Fruit fly (Drosophila melanogaster) whole organism, embryonic: ENCODE data around the gene put.

Experiments used
- ATbp ChIP-seq: fragments of 200-800 bp; sonication (Bioruptor generic); optimal IDR thresholded peaks from 2 replicates; lab custom pipeline; 2017; ENCODE audit warnings: missing biosample characterization, mild to moderate bottlenecking, missing genetic modification characterization, missing genetic modification reagents
- Abd-B ChIP-seq: fragments of 200-800 bp; sonication (Bioruptor generic); optimal IDR thresholded peaks from 2 replicates; lab custom pipeline; 2018; ENCODE audit warnings: missing biosample characterization, mild to moderate bottlenecking, missing genetic modification characterization, moderate library complexity
- Adf1 ChIP-seq: fragments of 200-800 bp; sonication (Bioruptor generic); IDR thresholded peaks from 2 replicates; pipeline ENCODE4 v1.3.6; 2022; ENCODE audit warnings: missing biosample characterization, missing genetic modification characterization
- BEAF-32 ChIP-seq: fragments of 200-800 bp; sonication (Bioruptor generic); optimal IDR thresholded peaks from 3 replicates; lab custom pipeline; 2017; ENCODE audit warnings: missing biosample characterization, missing genetic modification characterization, mild to moderate bottlenecking, moderate library complexity, missing genetic modification reagents
- Blimp-1 ChIP-seq: fragments of 200-800 bp; sonication (Bioruptor generic); optimal IDR thresholded peaks from 3 replicates; lab custom pipeline; 2018; ENCODE audit warnings: missing biosample characterization, missing genetic modification characterization, mild to moderate bottlenecking, moderate library complexity, missing genetic modification reagents
- CG1024 ChIP-seq: fragments of 200-800 bp; sonication (Bioruptor generic); IDR thresholded peaks from 2 replicates; pipeline ENCODE4 v1.3.6; 2022; ENCODE audit warnings: missing biosample characterization, missing genetic modification characterization
- CG10543 ChIP-seq: fragments of 200-800 bp; sonication (Bioruptor generic); optimal IDR thresholded peaks from 3 replicates; lab custom pipeline; 2017; ENCODE audit warnings: missing biosample characterization, mild to moderate bottlenecking, missing genetic modification characterization, moderate library complexity
- CG10565 ChIP-seq: fragments of 200-800 bp; sonication (Bioruptor generic); optimal IDR thresholded peaks from 3 replicates; lab custom pipeline; 2016; ENCODE audit warnings: missing biosample characterization, mild to moderate bottlenecking, missing genetic modification characterization
- CG11723 ChIP-seq: fragments of 200-800 bp; sonication (Bioruptor generic); optimal IDR thresholded peaks from 2 replicates; lab custom pipeline; 2017; ENCODE audit warnings: missing biosample characterization, mild to moderate bottlenecking, missing genetic modification characterization
- CG12659 ChIP-seq: fragments of 200-800 bp; sonication (Bioruptor generic); optimal IDR thresholded peaks from 3 replicates; lab custom pipeline; 2017; ENCODE audit warnings: mild to moderate bottlenecking, missing biosample characterization, missing genetic modification reagents, missing genetic modification characterization
- CG12942 ChIP-seq: fragments of 200-800 bp; sonication (Bioruptor generic); optimal IDR thresholded peaks from 3 replicates; lab custom pipeline; 2016; ENCODE audit warnings: missing biosample characterization, missing genetic modification characterization
- CG14014 ChIP-seq: fragments of 200-800 bp; sonication (Bioruptor generic); IDR thresholded peaks from 2 replicates; pipeline ENCODE4 v1.3.6; 2022; ENCODE audit warnings: missing biosample characterization, missing genetic modification characterization
- CG17385 ChIP-seq: fragments of 200-800 bp; sonication (Bioruptor generic); optimal IDR thresholded peaks from 3 replicates; lab custom pipeline; 2018; ENCODE audit warnings: missing biosample characterization, mild to moderate bottlenecking, missing genetic modification characterization
- CG17612 ChIP-seq: fragments of 200-800 bp; sonication (Bioruptor generic); IDR thresholded peaks from 2 replicates; pipeline ENCODE4 v1.3.6; 2022; ENCODE audit warnings: missing biosample characterization, missing genetic modification characterization
- CG17802 ChIP-seq: fragments of 200-800 bp; sonication (Bioruptor generic); optimal IDR thresholded peaks from 2 replicates; lab custom pipeline; 2018; ENCODE audit warnings: missing biosample characterization, mild to moderate bottlenecking, missing genetic modification characterization, moderate library complexity
- CG17912 ChIP-seq: fragments of 200-800 bp; sonication (Bioruptor generic); optimal IDR thresholded peaks from 2 replicates; lab custom pipeline; 2018; ENCODE audit warnings: missing biosample characterization, mild to moderate bottlenecking, missing genetic modification characterization
- CG18476 ChIP-seq: fragments of 200-800 bp; sonication (Bioruptor generic); optimal IDR thresholded peaks from 2 replicates; lab custom pipeline; 2016; ENCODE audit warnings: missing biosample characterization, mild to moderate bottlenecking, missing genetic modification characterization
- CG2712 ChIP-seq: fragments of 200-800 bp; optimal IDR thresholded peaks from 3 replicates; lab custom pipeline; 2019; ENCODE audit warnings: missing biosample characterization, mild to moderate bottlenecking, missing genetic modification characterization, moderate library complexity
- CG3726 ChIP-seq: fragments of 200-800 bp; sonication (Bioruptor generic); IDR thresholded peaks from 3 replicates; pipeline ENCODE4, ENCODE4 v1.3.6; 2022; ENCODE audit warnings: missing biosample characterization, missing genetic modification characterization
- CG4617 ChIP-seq: fragments of 200-800 bp; sonication (Bioruptor generic); optimal IDR thresholded peaks from 3 replicates; lab custom pipeline; 2016; ENCODE audit warnings: missing biosample characterization, missing genetic modification characterization, borderline replicate concordance
- CG5245 ChIP-seq: fragments of 200-800 bp; sonication (Bioruptor generic); optimal IDR thresholded peaks from 3 replicates; lab custom pipeline; 2016; ENCODE audit warnings: missing biosample characterization, missing genetic modification characterization
- CG7357 ChIP-seq: fragments of 200-800 bp; sonication (Bioruptor generic); IDR thresholded peaks from 3 replicates; pipeline ENCODE4 v1.3.6; 2022; ENCODE audit warnings: missing biosample characterization, missing genetic modification characterization
- CG7745 ChIP-seq: fragments of 200-800 bp; sonication (Bioruptor generic); optimal IDR thresholded peaks from 2 replicates; lab custom pipeline; 2018; ENCODE audit warnings: missing biosample characterization, mild to moderate bottlenecking, missing genetic modification characterization, moderate library complexity
- CG7987 ChIP-seq: fragments of 200-800 bp; sonication (Bioruptor generic); optimal IDR thresholded peaks from 2 replicates; lab custom pipeline; 2018; ENCODE audit warnings: missing biosample characterization, mild to moderate bottlenecking, missing genetic modification characterization, moderate library complexity
- CG8478 ChIP-seq: fragments of >200 bp; optimal IDR thresholded peaks from 2 replicates; lab custom pipeline; 2018
- CG9727 ChIP-seq: fragments of 200-800 bp; sonication (Bioruptor generic); optimal IDR thresholded peaks from 3 replicates; lab custom pipeline; 2017; ENCODE audit warnings: missing biosample characterization, mild to moderate bottlenecking, missing genetic modification characterization
- E2f2 ChIP-seq: fragments of 200-800 bp; sonication (Bioruptor generic); IDR thresholded peaks from 2 replicates; pipeline ENCODE4 v1.3.6; 2022; ENCODE audit warnings: missing biosample characterization, missing genetic modification characterization
- HLH3B ChIP-seq: fragments of 200-800 bp; sonication (Bioruptor generic); IDR thresholded peaks from 2 replicates; pipeline ENCODE4 v1.3.6; 2022; ENCODE audit warnings: missing biosample characterization, missing genetic modification characterization
- Hmr ChIP-seq: fragments of 200-800 bp; sonication (Bioruptor generic); optimal IDR thresholded peaks from 3 replicates; lab custom pipeline; 2017; ENCODE audit warnings: mild to moderate bottlenecking, missing biosample characterization, missing genetic modification reagents, missing genetic modification characterization
- Hmx ChIP-seq: fragments of 200-800 bp; sonication (Bioruptor generic); optimal IDR thresholded peaks from 2 replicates; lab custom pipeline; 2016; ENCODE audit warnings: missing biosample characterization, missing genetic modification characterization
- Hr51 ChIP-seq, 2 experiments: fragments of 200-800 bp; sonication (Bioruptor generic); optimal IDR thresholded peaks; 2 replicates in 1 of 2; 3 replicates in 1 of 2; lab custom pipeline; 2016 to 2018; ENCODE audit warnings: missing biosample characterization in 2 of 2, missing genetic modification characterization in 2 of 2, mild to moderate bottlenecking in 1 of 2, moderate library complexity in 1 of 2
- Meics ChIP-seq: fragments of 200-800 bp; sonication (Bioruptor generic); optimal IDR thresholded peaks from 2 replicates; lab custom pipeline; 2017; ENCODE audit warnings: missing biosample characterization, mild to moderate bottlenecking, missing genetic modification characterization
- Mes4 ChIP-seq: fragments of 200-800 bp; sonication (Bioruptor generic); optimal IDR thresholded peaks from 2 replicates; lab custom pipeline; 2016; ENCODE audit warnings: missing biosample characterization, missing genetic modification characterization
- Myb ChIP-seq: fragments of 200-800 bp; sonication (Bioruptor generic); optimal IDR thresholded peaks from 2 replicates; lab custom pipeline; 2016; ENCODE audit warnings: missing biosample characterization, missing genetic modification characterization
- NK7.1 ChIP-seq: fragments of 200-800 bp; sonication (Bioruptor generic); optimal IDR thresholded peaks from 3 replicates; lab custom pipeline; 2016; ENCODE audit warnings: missing biosample characterization, missing genetic modification characterization
- Six4 ChIP-seq: fragments of 200-800 bp; sonication (Bioruptor generic); optimal IDR thresholded peaks from 2 replicates; lab custom pipeline; 2016; ENCODE audit warnings: missing biosample characterization, missing genetic modification characterization
- br ChIP-seq: fragments of >200 bp; optimal IDR thresholded peaks from 2 replicates; lab custom pipeline; 2017
- chn ChIP-seq: fragments of 200-800 bp; sonication (Bioruptor generic); optimal IDR thresholded peaks from 2 replicates; lab custom pipeline; 2016; ENCODE audit warnings: missing biosample characterization, missing genetic modification characterization
- cwo ChIP-seq: fragments of 200-800 bp; sonication (Bioruptor generic); optimal IDR thresholded peaks from 3 replicates; lab custom pipeline; 2017; ENCODE audit warnings: missing biosample characterization, missing genetic modification characterization, mild to moderate bottlenecking, moderate library complexity, missing genetic modification reagents
- en ChIP-seq: fragments of 200-800 bp; sonication (Bioruptor generic); optimal IDR thresholded peaks from 2 replicates; lab custom pipeline; 2016; ENCODE audit warnings: missing biosample characterization, missing genetic modification characterization
- klu ChIP-seq: fragments of 200-800 bp; sonication (Bioruptor generic); IDR thresholded peaks from 2 replicates; pipeline ENCODE4 v1.3.6; 2022; ENCODE audit warnings: missing biosample characterization, missing genetic modification characterization
- nerfin-2 ChIP-seq: fragments of 200-800 bp; sonication (Bioruptor generic); IDR thresholded peaks from 2 replicates; pipeline ENCODE4 v1.3.6; 2022; ENCODE audit warnings: missing biosample characterization, missing genetic modification characterization; ENCODE audit not compliant: partially characterized antibody
- prd ChIP-seq, 3 experiments: fragments of >200 bp in 2 of 3; fragments of 200-800 bp in 1 of 3; sonication (Bioruptor generic) in 1 of 3; optimal IDR thresholded peaks in 2 of 3; IDR thresholded peaks in 1 of 3; 2 replicates in 2 of 3; 3 replicates in 1 of 3; pipeline versions ENCODE4 v1.3.6 to Lab custom; 2017 to 2022; ENCODE audit warnings: missing biosample characterization in 1 of 3, missing genetic modification characterization in 1 of 3
- rib ChIP-seq: fragments of 200-800 bp; sonication (Bioruptor generic); IDR thresholded peaks from 2 replicates; pipeline ENCODE4 v1.3.6; 2022; ENCODE audit warnings: missing biosample characterization, missing genetic modification characterization
- sisA ChIP-seq: fragments of 200-800 bp; sonication (Bioruptor generic); IDR thresholded peaks from 2 replicates; pipeline ENCODE4 v1.3.6; 2022; ENCODE audit warnings: missing biosample characterization, missing genetic modification characterization
- tgo ChIP-seq: fragments of 200-800 bp; sonication (Bioruptor generic); IDR thresholded peaks from 3 replicates; pipeline ENCODE4 v1.3.6; 2022; ENCODE audit warnings: missing biosample characterization, missing genetic modification characterization
- zen2 ChIP-seq: fragments of 200-800 bp; sonication (Bioruptor generic); IDR thresholded peaks from 3 replicates; pipeline ENCODE4 v1.3.6; 2022; ENCODE audit warnings: missing biosample characterization, missing genetic modification characterization; ENCODE audit not compliant: partially characterized antibody

The put gene

DNA sequence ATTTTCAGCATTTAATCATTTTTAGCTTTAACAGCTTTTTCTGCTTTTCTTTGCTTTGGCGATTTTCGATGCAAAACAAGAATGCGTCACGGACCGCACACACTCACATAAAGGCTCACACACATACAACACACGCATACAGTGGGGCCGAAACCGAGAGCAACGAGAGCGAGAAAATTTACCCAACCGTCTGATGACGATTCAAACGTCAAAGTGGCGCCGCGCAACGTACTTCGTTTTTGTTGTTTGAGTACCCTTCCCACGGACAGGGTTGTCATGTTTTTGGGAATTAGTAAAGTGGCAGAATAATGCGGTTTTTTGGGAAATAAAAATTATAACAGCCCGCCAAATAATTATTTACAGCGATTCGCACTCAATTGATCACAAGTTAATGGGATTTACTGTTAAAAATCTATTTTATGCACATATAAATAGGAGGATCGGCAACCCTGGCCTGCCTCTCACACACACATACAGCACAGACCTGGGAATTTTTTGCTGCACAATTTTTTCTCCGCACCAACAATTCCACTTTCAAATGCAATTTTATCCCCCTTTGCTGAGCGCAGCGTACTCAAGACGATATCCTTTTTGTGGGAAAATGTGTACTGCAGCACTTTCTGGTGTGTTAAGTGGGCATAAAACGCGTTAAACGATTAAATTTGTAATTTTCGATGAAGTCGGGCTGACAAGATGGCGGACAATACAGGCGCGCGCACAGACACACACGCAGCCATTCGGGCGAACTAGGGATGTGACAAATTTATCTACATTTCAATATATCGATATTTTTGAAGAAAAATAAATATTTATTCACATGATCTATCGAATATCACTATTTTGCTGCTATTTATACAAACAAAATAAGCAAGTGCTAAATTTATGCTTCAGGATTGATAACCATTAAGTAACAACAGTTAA lies 29.7 kb upstream of the put start (continued):
- TF ChIP-seq CG3726 (peak; percentile 82; the same call in 1 of the 3 replicates), CG2712 (tag; lab: Kevin White, UChicago) (peak; percentile 93), zen2 (GFP tag; lab: Robert Waterston, UW) (peak; percentile 47; the same call in 2 of the 3 replicates), rib (peak; percentile 86), Mes4 (GFP tag; lab: Kevin White, UChicago) (peak; percentile 86), HLH3B (GFP tag; lab: Robert Waterston, UW) (peak; percentile 89), Blimp-1 (GFP tag; lab: Kevin White, UChicago) (peak; percentile 88), ATbp (peak; percentile 89), CG9727 (GFP tag; lab: Kevin White, UChicago) (peak; percentile 95), Hmx (GFP tag; lab: Kevin White, UChicago) (peak; percentile 71), Six4 (GFP tag; lab: Kevin White, UChicago) (peak; percentile 87), CG5245 (GFP tag; lab: Kevin White, UChicago) (peak; percentile 71), br (lab: Kevin White, UChicago) (no peak), CG8478 (lab: Kevin White, UChicago) (no peak), prd (optimal IDR thresholded peaks at IDR 0.05; lab: Kevin White, UChicago) (no peak), prd (GFP tag; IDR thresholded peaks at IDR 0.05; lab: Robert Waterston, UW) (peak; percentile 93), CG14014 (GFP tag; lab: Robert Waterston, UW) (peak; percentile 94), chn (GFP tag; lab: Kevin White, UChicago) (peak; percentile 93), CG7987 (GFP tag; lab: Kevin White, UChicago) (peak; percentile 75), Abd-B (GFP tag; lab: Kevin White, UChicago) (peak; percentile 90), CG17912 (GFP tag; lab: Kevin White, UChicago) (peak; percentile 80), CG10565 (peak; percentile 55), CG11723 (GFP tag; lab: Kevin White, UChicago) (peak; percentile 90), en (GFP tag; lab: Kevin White, UChicago) (peak; percentile 85), Hmr (GFP tag; lab: Kevin White, UChicago) (peak; percentile 96), CG7357 (GFP tag; lab: Robert Waterston, UW) (peak; percentile 62; the same call in 2 of the 3 replicates), nerfin-2 (GFP tag; lab: Robert Waterston, UW) (no peak), CG18476 (GFP tag; lab: Kevin White, UChicago) (peak; percentile 91), CG17802 (tag; lab: Kevin White, UChicago) (peak; percentile 83), Adf1 (GFP tag; lab: Robert Waterston, UW) (peak; percentile 69), CG17612 (peak; percentile 77), CG12659 (GFP tag; lab: Kevin White, UChicago) (peak; percentile 96), BEAF-32 (GFP tag; lab: Kevin White, UChicago) (peak; percentile 83), CG10543 (peak; percentile 97), klu (GFP tag; lab: Robert Waterston, UW) (peak; percentile 82), CG17385 (GFP tag; lab: Kevin White, UChicago) (peak; percentile 90), cwo (GFP tag; lab: Kevin White, UChicago) (peak; percentile 92), Meics (GFP tag; lab: Kevin White, UChicago) (peak; percentile 95), CG7745 (tag; lab: Kevin White, UChicago) (peak; percentile 68), NK7.1 (GFP tag; lab: Kevin White, UChicago) (peak; percentile 89), sisA (peak; percentile 88), CG1024 (GFP tag; lab: Robert Waterston, UW) (peak; percentile 80), CG12942 (GFP tag; lab: Kevin White, UChicago) (peak; percentile 84), Myb (GFP tag; lab: Kevin White, UChicago) (peak; percentile 81), Hr51 (GFP tag; optimal IDR thresholded peaks at IDR 0.05; lab: Kevin White, UChicago) (peak; percentile 81 to 94), tgo (GFP tag; lab: Robert Waterston, UW) (peak; percentile 90), CG4617 (GFP tag; lab: Kevin White, UChicago) (peak; percentile 86), E2f2 (GFP tag; lab: Robert Waterston, UW) (peak; percentile 75)
